Worm (Caenorhabditis elegans): ENCODE data around the gene F37A4.3.

F37A4.3 gene

ce11 chrIII:6730185-6730850, 11.9 kb downstream of the F37A4.3 start, which contains the start of the genes Y102E9.5 and odr-4:
Gene Y102E9.5 (minus strand): TSS chrIII:6730285.
Gene odr-4 (plus strand): TSS chrIII:6730800.
- TF ChIP-seq unc-62 (GFP tag; optimal IDR thresholded peaks at IDR 0.05) = no peak

- TF ChIP-seq unc-62 (GFP tag; optimal IDR thresholded peaks at IDR 0.05) = no peak
Measured at ce11 chrIII:6731285-6731684, 12.9 kb downstream of the F37A4.3 start.

- TF ChIP-seq unc-62 (GFP tag; optimal IDR thresholded peaks at IDR 0.05) = no peak
Measured at ce11 chrIII:6734420-6734819, 16.1 kb downstream of the F37A4.3 start, which contains the start of gene Y102E9.3. Gene Y102E9.3 (minus strand): TSS chrIII:6734520.

ce11 chrIII:6736566-6736965, 18.2 kb downstream of the F37A4.3 start, which contains the start of gene Y102E9.6:
Gene Y102E9.6 (minus strand): TSS chrIII:6736666.
- TF ChIP-seq unc-62 (GFP tag; optimal IDR thresholded peaks at IDR 0.05) = no peak

- no peak for TF ChIP-seq unc-62 (GFP tag; optimal IDR thresholded peaks at IDR 0.05)
Measured at ce11 chrIII:6736971-6737370, 18.6 kb downstream of the F37A4.3 start, which contains the start of gene K07E12.2. Gene K07E12.2 (plus strand): TSS chrIII:6737271.

- TF ChIP-seq unc-62 (GFP tag; optimal IDR thresholded peaks at IDR 0.05) = no peak
Measured at ce11 chrIII:6740072-6740471, 21.7 kb downstream of the F37A4.3 start.

ce11 chrIII:6742597-6742996, 24.2 kb downstream of the F37A4.3 start:
- no peak for TF ChIP-seq unc-62 (GFP tag; optimal IDR thresholded peaks at IDR 0.05)

- no peak for TF ChIP-seq unc-62 (GFP tag; optimal IDR thresholded peaks at IDR 0.05)
Measured at ce11 chrIII:6746008-6746407, 27.6 kb downstream of the F37A4.3 start, which contains the start of gene dig-1. Gene dig-1 (plus strand): TSS chrIII:6746308.

ce11 chrIII:6746668-6747067, 28.3 kb downstream of the F37A4.3 start:
- TF ChIP-seq unc-62 (GFP tag; optimal IDR thresholded peaks at IDR 0.05) = no peak

ce11 chrIII:6752612-6753011, 34.2 kb downstream of the F37A4.3 start:
- TF ChIP-seq unc-62 (GFP tag; optimal IDR thresholded peaks at IDR 0.05) = no peak

ce11 chrIII:6756769-6757168, 38.4 kb downstream of the F37A4.3 start:
- TF ChIP-seq unc-62 (GFP tag; optimal IDR thresholded peaks at IDR 0.05) = no peak
